Fruit fly (Drosophila melanogaster): ENCODE data around the gene Hsp23.

The Hsp23 gene

dm6 chr3L:9370907-9371365 lies 10.7 kb upstream of the Hsp23 start, which contains the start of gene Fdx1 (continued):
- peak; percentile 53; the same call in 2 of the 3 replicates for TF ChIP-seq knrl (GFP tag; IDR thresholded peaks at IDR 0.05; ENCODE audit: partially characterized antibody)
- no peak for TF ChIP-seq crol (GFP tag; IDR thresholded peaks at IDR 0.05)
- peak; percentile 30; the same call in 1 of the 2 replicates for TF ChIP-seq CG7372 (GFP tag; IDR thresholded peaks at IDR 0.05)
- TF ChIP-seq bsh (GFP tag; optimal IDR thresholded peaks at IDR 0.05) = peak in 1 of 2 experiments; percentile 50
- peak; percentile 59 for TF ChIP-seq Atf6 (GFP tag; IDR thresholded peaks at IDR 0.05)
- no peak for TF ChIP-seq rib (GFP tag; IDR thresholded peaks at IDR 0.05)
- peak in 1 of 2 experiments; percentile 59 for TF ChIP-seq Pdp1 (GFP tag; optimal IDR thresholded peaks at IDR 0.05)
- TF ChIP-seq CG32767 (GFP tag; IDR thresholded peaks at IDR 0.05) = 0 out of 2 replicates have a peak, but pooled peaks have one; percentile 17
- no peak for TF ChIP-seq Lhr (GFP tag; optimal IDR thresholded peaks at IDR 0.05)
- no peak for TF ChIP-seq CG4617 (GFP tag; optimal IDR thresholded peaks at IDR 0.05; ENCODE audit: borderline replicate concordance)
- TF ChIP-seq CG8290 (GFP tag; optimal IDR thresholded peaks at IDR 0.05) = peak; percentile 0
- no peak for TF ChIP-seq CG8290 (tag; optimal IDR thresholded peaks at IDR 0.05)
- no peak for TF ChIP-seq Kr (GFP tag; optimal IDR thresholded peaks at IDR 0.05)
- TF ChIP-seq trem (tag; optimal IDR thresholded peaks at IDR 0.05) = peak; percentile 34
- no peak for TF ChIP-seq Poxn (GFP tag; IDR thresholded peaks at IDR 0.05)
- no peak for TF ChIP-seq B-H1 (GFP tag; IDR thresholded peaks at IDR 0.05)
- peak; percentile 65 for TF ChIP-seq BEAF-32 (GFP tag; optimal IDR thresholded peaks at IDR 0.05)
- peak; percentile 47 for TF ChIP-seq ind (GFP tag; optimal IDR thresholded peaks at IDR 0.05)
- TF ChIP-seq CG12299 (tag; optimal IDR thresholded peaks at IDR 0.05) = peak; percentile 7
- TF ChIP-seq CG16863 (GFP tag; optimal IDR thresholded peaks at IDR 0.05) = no peak
- TF ChIP-seq CG6854 (GFP tag; optimal IDR thresholded peaks at IDR 0.05) = no peak
- no peak for TF ChIP-seq emc (GFP tag; optimal IDR thresholded peaks at IDR 0.05)
- TF ChIP-seq Hr51 (GFP tag; optimal IDR thresholded peaks at IDR 0.05) = peak in 1 of 2 experiments; percentile 51
- no peak for TF ChIP-seq mirr (GFP tag; optimal IDR thresholded peaks at IDR 0.05)
- no peak for TF ChIP-seq CG6175 (GFP tag; IDR thresholded peaks at IDR 0.05)
- no peak for TF ChIP-seq bab2 (GFP tag; optimal IDR thresholded peaks at IDR 0.05)
- TF ChIP-seq ranshi (GFP tag; IDR thresholded peaks at IDR 0.05) = peak; percentile 37; the same call in 1 of the 2 replicates
- peak in 1 of 2 experiments; percentile 59 for TF ChIP-seq dpn (GFP tag; optimal IDR thresholded peaks at IDR 0.05)
- peak; percentile 66 for TF ChIP-seq CG2120 (GFP tag; optimal IDR thresholded peaks at IDR 0.05)
- no peak for TF ChIP-seq twi (tag; optimal IDR thresholded peaks at IDR 0.05)
- TF ChIP-seq Antp (GFP tag; optimal IDR thresholded peaks at IDR 0.05) = no peak
- no peak for TF ChIP-seq fd96Cb (tag; optimal IDR thresholded peaks at IDR 0.05)
- TF ChIP-seq CG14050 (GFP tag; IDR thresholded peaks at IDR 0.05) = no peak
- TF ChIP-seq HLH4C (GFP tag; IDR thresholded peaks at IDR 0.05; ENCODE audit: partially characterized antibody) = peak; percentile 73
- TF ChIP-seq hb (GFP tag; IDR thresholded peaks at IDR 0.05; ENCODE audit: partially characterized antibody) = no peak
- peak; percentile 12 for TF ChIP-seq zfh2 (GFP tag; optimal IDR thresholded peaks at IDR 0.05)
- no peak for TF ChIP-seq kay (GFP tag; optimal IDR thresholded peaks at IDR 0.05)
- no peak for TF ChIP-seq pfk (GFP tag; optimal IDR thresholded peaks at IDR 0.05)
- no peak for TF ChIP-seq dmrt99B (tag; optimal IDR thresholded peaks at IDR 0.05)
- TF ChIP-seq Taf1 (GFP tag; IDR thresholded peaks at IDR 0.05) = no peak
- no peak for TF ChIP-seq Dip2 (GFP tag; IDR thresholded peaks at IDR 0.05)
- TF ChIP-seq CG1602 (GFP tag; optimal IDR thresholded peaks at IDR 0.05) = no peak
- peak; percentile 24 for TF ChIP-seq CG3281 (GFP tag; optimal IDR thresholded peaks at IDR 0.05)
- TF ChIP-seq pho (GFP tag; optimal IDR thresholded peaks at IDR 0.05) = no peak
- TF ChIP-seq CG30431 (GFP tag; optimal IDR thresholded peaks at IDR 0.05) = no peak
- no peak for TF ChIP-seq schlank (tag; optimal IDR thresholded peaks at IDR 0.05)
- TF ChIP-seq CG18764 (GFP tag; optimal IDR thresholded peaks at IDR 0.05) = peak; percentile 21
- TF ChIP-seq NFAT (GFP tag; IDR thresholded peaks at IDR 0.05) = peak; percentile 38; the same call in 1 of the 2 replicates
- TF ChIP-seq toy (GFP tag; IDR thresholded peaks at IDR 0.05) = no peak
- no peak for TF ChIP-seq nom (GFP tag; optimal IDR thresholded peaks at IDR 0.05)
- no peak for TF ChIP-seq nerfin-1 (tag; optimal IDR thresholded peaks at IDR 0.05)

Measured in whole organism, embryonic.